5 worm cellular contexts compared by ENCODE assay signal in the genomic region with DNA sequence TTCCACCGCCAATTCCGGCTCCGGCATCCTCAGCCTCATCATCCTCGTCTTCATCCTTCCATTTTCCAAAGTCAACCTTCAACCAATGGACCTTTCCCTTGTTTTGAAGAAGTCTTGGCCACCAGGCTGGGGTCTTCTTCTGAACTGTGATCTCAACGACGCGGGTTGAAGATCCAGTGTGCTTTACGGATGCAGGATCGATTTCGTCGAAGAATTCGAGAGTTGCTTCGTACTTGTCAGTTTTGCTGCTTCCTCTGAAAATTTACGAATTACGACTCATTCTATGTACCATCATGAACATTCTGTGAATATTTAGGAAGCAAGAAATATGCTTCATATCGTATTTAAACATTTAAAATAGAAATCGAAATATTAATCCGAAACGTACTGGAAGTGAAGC.
A peak's percentile ranks its signal among the peaks of the same experiment; 100 is the strongest.
TF ChIP-seq lines count a peak whose summit lies in the region.

No protein-coding gene starts in this region.

TF ChIP-seq in whole organism, L1 larva, 84 proteins besides CTCF, POLR2A, EP300 and RAD21:
- peak; percentile 30 for TF ChIP-seq nhr-85 (tag; lab: Kevin White, UChicago)
- TF ChIP-seq mef-2 (tag; optimal IDR thresholded peaks at IDR 0.05; lab: Kevin White, UChicago), result no peak
- TF ChIP-seq irx-1 (tag; optimal IDR thresholded peaks at IDR 0.05; lab: Kevin White, UChicago), result no peak
- TF ChIP-seq ceh-63 (GFP tag; optimal IDR thresholded peaks at IDR 0.05; lab: Kevin White, UChicago), result no peak
- TF ChIP-seq ets-5 (GFP tag; IDR thresholded peaks at IDR 0.05; lab: Robert Waterston, UW), result no peak
- no peak for TF ChIP-seq ztf-11 (tag; optimal IDR thresholded peaks at IDR 0.05; lab: Kevin White, UChicago)
- no peak for TF ChIP-seq unc-62 (GFP tag; optimal IDR thresholded peaks at IDR 0.05; lab: Kevin White, UChicago)
- TF ChIP-seq nhr-20 (tag; optimal IDR thresholded peaks at IDR 0.05; lab: Kevin White, UChicago), result no peak
- no peak for TF ChIP-seq efl-1 (optimal IDR thresholded peaks at IDR 0.05; lab: Kevin White, UChicago)
- TF ChIP-seq efl-1 (GFP tag; optimal IDR thresholded peaks at IDR 0.05 in 1 of 2; lab: Kevin White, UChicago), result peak in 1 of 2 experiments; percentile 37
- no peak for TF ChIP-seq unc-30 (tag; optimal IDR thresholded peaks at IDR 0.05; lab: Kevin White, UChicago)

TF ChIP-seq in whole organism, L2 larva, 48 proteins besides CTCF, POLR2A, EP300 and RAD21:
- TF ChIP-seq nhr-129 (tag; optimal IDR thresholded peaks at IDR 0.05; lab: Kevin White, UChicago) (peak; percentile 15), ama-1 (optimal IDR thresholded peaks at IDR 0.05; lab: Kevin White, UChicago) (peak; percentile 15), sem-4 (tag; optimal IDR thresholded peaks at IDR 0.05; lab: Kevin White, UChicago) (no peak)

TF ChIP-seq in whole organism, L3 larva, 47 proteins besides CTCF, POLR2A, EP300 and RAD21:
- TF ChIP-seq ama-1 (optimal IDR thresholded peaks at IDR 0.05; lab: Kevin White, UChicago) (peak; percentile 67), eor-1 (tag; optimal IDR thresholded peaks at IDR 0.05; lab: Kevin White, UChicago) (no peak)

TF ChIP-seq in whole organism, L4 larva, 104 proteins besides CTCF, POLR2A, EP300 and RAD21:
- no peak for TF ChIP-seq zip-2 (tag; optimal IDR thresholded peaks at IDR 0.05; lab: Kevin White, UChicago)
- no peak for TF ChIP-seq mep-1 (tag; optimal IDR thresholded peaks at IDR 0.05; lab: Kevin White, UChicago)
- no peak for TF ChIP-seq gei-8 (GFP tag; optimal IDR thresholded peaks at IDR 0.05; lab: Kevin White, UChicago)
- TF ChIP-seq T26A8.4 (GFP tag; IDR thresholded peaks at IDR 0.05; lab: Robert Waterston, UW), result 0 out of 2 replicates have a peak, but pooled peaks have one; percentile 27
- 0 out of 2 replicates have a peak, but pooled peaks have one; percentile 27 for TF ChIP-seq zfp-3 (GFP tag; conservative IDR thresholded peaks at IDR 0.05; lab: Robert Waterston, UW)

TF ChIP-seq in whole organism, young adult, 124 proteins besides CTCF, POLR2A, EP300 and RAD21:
- peak; percentile 37 for TF ChIP-seq lin-26 (GFP tag; IDR thresholded peaks at IDR 0.05; lab: Robert Waterston, UW)
- TF ChIP-seq sptf-2 (GFP tag; optimal IDR thresholded peaks at IDR 0.05; lab: Kevin White, UChicago), result no peak
- TF ChIP-seq hsf-1 (GFP tag; IDR thresholded peaks at IDR 0.05; lab: Robert Waterston, UW), result peak; percentile 27; the same call in 1 of the 2 replicates
- TF ChIP-seq ceh-27 (GFP tag; optimal IDR thresholded peaks at IDR 0.05; lab: Kevin White, UChicago), result no peak
- TF ChIP-seq mel-28 (tag; optimal IDR thresholded peaks at IDR 0.05; lab: Kevin White, UChicago; ENCODE audit: borderline replicate concordance), result no peak
- no peak for TF ChIP-seq hlh-26 (GFP tag; conservative IDR thresholded peaks at IDR 0.05; lab: Robert Waterston, UW)
- TF ChIP-seq snpc-1.1 (tag; optimal IDR thresholded peaks at IDR 0.05; lab: Kevin White, UChicago; ENCODE audit: insufficient read depth), result no peak
- TF ChIP-seq cebp-2 (GFP tag; IDR thresholded peaks at IDR 0.05; lab: Robert Waterston, UW), result 0 out of 2 replicates have a peak, but pooled peaks have one; percentile 50
- no peak for TF ChIP-seq F52B5.7 (tag; optimal IDR thresholded peaks at IDR 0.05; lab: Kevin White, UChicago)
- no peak for TF ChIP-seq tbp1 (GFP tag; optimal IDR thresholded peaks at IDR 0.05; lab: Kevin White, UChicago)
- TF ChIP-seq him-1 (tag; optimal IDR thresholded peaks at IDR 0.05; lab: Kevin White, UChicago), result no peak
- TF ChIP-seq F49E8.2 (tag; optimal IDR thresholded peaks at IDR 0.05; lab: Kevin White, UChicago; ENCODE audit: insufficient read depth), result no peak
- TF ChIP-seq ztf-28 (GFP tag; IDR thresholded peaks at IDR 0.05; lab: Robert Waterston, UW), result no peak
- TF ChIP-seq ekl-4 (GFP tag; IDR thresholded peaks at IDR 0.05; lab: Robert Waterston, UW), result no peak
- TF ChIP-seq Y95B8A.8 (GFP tag; IDR thresholded peaks at IDR 0.05; lab: Robert Waterston, UW), result no peak
- TF ChIP-seq sdz-38 (tag; optimal IDR thresholded peaks at IDR 0.05; lab: Kevin White, UChicago), result no peak
- peak; percentile 17; the same call in 1 of the 2 replicates for TF ChIP-seq mcd-1 (GFP tag; IDR thresholded peaks at IDR 0.05; lab: Robert Waterston, UW)
- no peak for TF ChIP-seq pbrm-1 (GFP tag; IDR thresholded peaks at IDR 0.05; lab: Robert Waterston, UW)
- TF ChIP-seq lag-1 (GFP tag; IDR thresholded peaks at IDR 0.05; lab: Robert Waterston, UW), result no peak
- no peak for TF ChIP-seq madf-6 (GFP tag; IDR thresholded peaks at IDR 0.05; lab: Robert Waterston, UW)
- TF ChIP-seq nhr-90 (tag; optimal IDR thresholded peaks at IDR 0.05; lab: Kevin White, UChicago), result no peak
- TF ChIP-seq K12H6.12 (tag; optimal IDR thresholded peaks at IDR 0.05; lab: Kevin White, UChicago), result no peak
- TF ChIP-seq egl-44 (GFP tag; IDR thresholded peaks at IDR 0.05; lab: Robert Waterston, UW), result no peak
- no peak for TF ChIP-seq hmg-1.2 (GFP tag; IDR thresholded peaks at IDR 0.05; lab: Robert Waterston, UW)
- no peak for TF ChIP-seq lsy-27 (tag; optimal IDR thresholded peaks at IDR 0.05; lab: Kevin White, UChicago; ENCODE audit: borderline replicate concordance, insufficient read depth)
- TF ChIP-seq ceh-91 (GFP tag; IDR thresholded peaks at IDR 0.05; lab: Robert Waterston, UW), result no peak
- no peak for TF ChIP-seq die-1 (tag; optimal IDR thresholded peaks at IDR 0.05; lab: Kevin White, UChicago)
- TF ChIP-seq lin-35 (GFP tag; optimal IDR thresholded peaks at IDR 0.05; lab: Kevin White, UChicago), result no peak
- TF ChIP-seq K11D2.4 (GFP tag; IDR thresholded peaks at IDR 0.05; lab: Robert Waterston, UW), result no peak
- TF ChIP-seq athp-1 (tag; optimal IDR thresholded peaks at IDR 0.05; lab: Kevin White, UChicago), result no peak
- 0 out of 2 replicates have a peak, but pooled peaks have one; percentile 58 for TF ChIP-seq madf-3 (GFP tag; IDR thresholded peaks at IDR 0.05; lab: Robert Waterston, UW)
- TF ChIP-seq B0336.3 (GFP tag; IDR thresholded peaks at IDR 0.05; lab: Robert Waterston, UW), result peak; percentile 25; the same call in 1 of the 2 replicates
- no peak for TF ChIP-seq lsl-1 (GFP tag; optimal IDR thresholded peaks at IDR 0.05; lab: Kevin White, UChicago)
TF ChIP-seq in whole organism, young adult: peak in this region for 6.
